Worm (Caenorhabditis elegans) whole organism, L2 larva: ENCODE data around the gene C06E1.9.

Source experiments
- R02D3.7 ChIP-seq: fragments of 150-350 bp; optimal IDR thresholded peaks from 2 replicates; lab custom pipeline; 2014; ENCODE audit warnings: missing biosample characterization, missing genetic modification characterization
- ama-1 ChIP-seq: fragments of 150-350 bp; optimal IDR thresholded peaks from 2 replicates; lab custom pipeline; 2018; ENCODE audit warnings: inconsistent platforms
- nhr-6 ChIP-seq: fragments of 150-350 bp; optimal IDR thresholded peaks from 2 replicates; lab custom pipeline; 2014; ENCODE audit warnings: missing biosample characterization, missing genetic modification characterization
- nhr-77 ChIP-seq: fragments of 150-350 bp; optimal IDR thresholded peaks from 2 replicates; lab custom pipeline; 2014; ENCODE audit warnings: missing biosample characterization, missing genetic modification characterization
- snpc-4 ChIP-seq: fragments of 150-350 bp; optimal IDR thresholded peaks from 2 replicates; lab custom pipeline; 2014; ENCODE audit warnings: missing biosample characterization, missing genetic modification characterization
- unc-39 ChIP-seq: fragments of 150-350 bp; optimal IDR thresholded peaks from 2 replicates; lab custom pipeline; 2014; ENCODE audit warnings: missing biosample characterization, missing genetic modification characterization

DNA sequence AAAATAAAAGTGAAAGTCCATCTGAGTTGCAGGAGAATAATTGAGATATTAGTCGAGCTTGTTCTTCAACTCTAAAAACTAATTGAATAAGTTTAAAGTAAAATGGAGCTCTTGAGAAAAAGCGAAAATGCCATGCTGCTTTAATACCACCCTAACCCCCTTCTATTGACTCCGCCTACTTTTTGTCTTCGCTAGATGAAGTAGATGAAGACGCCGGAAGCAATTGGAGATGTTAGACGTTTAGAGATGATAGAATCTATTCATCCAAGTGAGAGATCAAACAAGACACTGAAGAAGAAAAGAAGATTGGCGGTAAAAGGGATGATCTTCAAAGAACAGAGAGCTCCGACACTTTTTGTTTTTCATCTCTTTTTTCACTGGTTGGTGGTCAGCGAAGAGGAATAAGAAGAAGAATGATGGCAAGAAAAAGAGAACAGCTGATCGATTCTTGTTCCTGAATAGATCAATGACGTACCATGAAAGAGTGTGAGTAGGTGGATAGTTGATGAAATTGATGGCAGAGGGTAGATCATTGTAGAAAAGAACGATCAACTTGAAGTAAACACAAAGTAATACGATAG is 44.9 kb upstream of the C06E1.9 start:
- TF ChIP-seq nhr-6 (tag; lab: Kevin White, UChicago) (no peak), snpc-4 (tag; lab: Kevin White, UChicago) (no peak), ama-1 (lab: Kevin White, UChicago) (no peak), unc-39 (tag; lab: Kevin White, UChicago) (no peak), R02D3.7 (no peak), nhr-77 (tag; lab: Kevin White, UChicago) (no peak)
